Worm (Caenorhabditis elegans): ENCODE measurements around the gene str-46.

- no peak for TF ChIP-seq dve-1 (tag; optimal IDR thresholded peaks at IDR 0.05; ENCODE audit: insufficient read depth)
- no peak for TF ChIP-seq hif-1 (tag; optimal IDR thresholded peaks at IDR 0.05)
- no peak for TF ChIP-seq nhr-6 (tag; optimal IDR thresholded peaks at IDR 0.05)
- no peak for TF ChIP-seq aly-2 (tag; optimal IDR thresholded peaks at IDR 0.05)
- no peak for TF ChIP-seq set-16 (GFP tag; IDR thresholded peaks at IDR 0.05)
These were observed 9.8 kb upstream of the str-46 start, which contains the start of gene zmp-3 for ce11 chrV:2909525-2909924.

Data from whole organism, L4 larva.